Fruit fly (Drosophila melanogaster) whole organism, embryonic: ENCODE measurements around the gene jdp.

ENCODE experiments used
- Adf1 ChIP-seq: fragments of 200-800 bp; sonication (Bioruptor generic); IDR thresholded peaks from 2 replicates; pipeline ENCODE4 v1.3.6; 2022; ENCODE audit warnings: missing biosample characterization, missing genetic modification characterization
- Atf3 ChIP-seq: fragments of 200-800 bp; sonication (Bioruptor generic); optimal IDR thresholded peaks from 3 replicates; lab custom pipeline; 2016; ENCODE audit warnings: missing biosample characterization, missing genetic modification characterization
- Bdp1 ChIP-seq: fragments of 200-800 bp; sonication (Bioruptor generic); optimal IDR thresholded peaks from 3 replicates; lab custom pipeline; 2016; ENCODE audit warnings: missing biosample characterization, missing genetic modification characterization
- CG10565 ChIP-seq: fragments of 200-800 bp; sonication (Bioruptor generic); optimal IDR thresholded peaks from 3 replicates; lab custom pipeline; 2016; ENCODE audit warnings: missing biosample characterization, mild to moderate bottlenecking, missing genetic modification characterization
- CG1233 ChIP-seq: fragments of 200-800 bp; sonication (Bioruptor generic); optimal IDR thresholded peaks from 4 replicates; lab custom pipeline; 2018; ENCODE audit warnings: missing biosample characterization, mild to moderate bottlenecking, missing genetic modification characterization
- CG14014 ChIP-seq: fragments of 200-800 bp; sonication (Bioruptor generic); IDR thresholded peaks from 2 replicates; pipeline ENCODE4 v1.3.6; 2022; ENCODE audit warnings: missing biosample characterization, missing genetic modification characterization
- CG14441 ChIP-seq: fragments of 200-800 bp; sonication (Bioruptor generic); IDR thresholded peaks from 2 replicates; pipeline ENCODE4 v1.3.6; 2022; ENCODE audit warnings: missing biosample characterization, missing genetic modification characterization
- CG14667 ChIP-seq: fragments of 200-800 bp; sonication (Bioruptor generic); IDR thresholded peaks from 2 replicates; pipeline ENCODE4 v1.3.6; 2022; ENCODE audit warnings: missing biosample characterization, missing genetic modification characterization
- CG14965 ChIP-seq: fragments of 200-800 bp; sonication (Bioruptor generic); optimal IDR thresholded peaks from 2 replicates; lab custom pipeline; 2016; ENCODE audit warnings: missing biosample characterization, missing genetic modification characterization, borderline replicate concordance
- CG17186 ChIP-seq: fragments of 200-800 bp; sonication (Bioruptor generic); optimal IDR thresholded peaks from 3 replicates; lab custom pipeline; 2017; ENCODE audit warnings: missing biosample characterization, missing genetic modification reagents, missing genetic modification characterization
- CG17328 ChIP-seq: fragments of 200-800 bp; sonication (Bioruptor generic); IDR thresholded peaks from 2 replicates; pipeline ENCODE4 v1.3.6; 2022; ENCODE audit warnings: missing biosample characterization, missing genetic modification characterization
- CG2202 ChIP-seq: fragments of 200-800 bp; sonication (Bioruptor generic); optimal IDR thresholded peaks from 2 replicates; lab custom pipeline; 2018; ENCODE audit warnings: missing biosample characterization, mild to moderate bottlenecking, missing genetic modification characterization
- CG34224 ChIP-seq: fragments of 200-800 bp; sonication (Bioruptor generic); IDR thresholded peaks from 3 replicates; pipeline ENCODE4 v1.3.6; 2022; ENCODE audit warnings: missing biosample characterization, missing genetic modification characterization; ENCODE audit not compliant: partially characterized antibody
- CG4328 ChIP-seq: fragments of 200-800 bp; sonication (Bioruptor generic); optimal IDR thresholded peaks from 3 replicates; lab custom pipeline; 2017; ENCODE audit warnings: missing biosample characterization, missing genetic modification reagents, missing genetic modification characterization
- CG4360 ChIP-seq: fragments of 200-800 bp; sonication (Bioruptor generic); IDR thresholded peaks from 2 replicates; pipeline ENCODE4 v1.3.6; 2022; ENCODE audit warnings: missing biosample characterization, missing genetic modification characterization
- CG4617 ChIP-seq: fragments of 200-800 bp; sonication (Bioruptor generic); optimal IDR thresholded peaks from 3 replicates; lab custom pipeline; 2016; ENCODE audit warnings: missing biosample characterization, missing genetic modification characterization, borderline replicate concordance
- CG6254 ChIP-seq: fragments of 200-800 bp; sonication (Bioruptor generic); optimal IDR thresholded peaks from 3 replicates; lab custom pipeline; 2017; ENCODE audit warnings: mild to moderate bottlenecking, missing biosample characterization, missing genetic modification reagents, missing genetic modification characterization
- CG6765 ChIP-seq: fragments of 200-800 bp; sonication (Bioruptor generic); optimal IDR thresholded peaks from 3 replicates; lab custom pipeline; 2017; ENCODE audit warnings: missing biosample characterization, mild to moderate bottlenecking, missing genetic modification characterization
- CG8388 ChIP-seq: fragments of 200-800 bp; sonication (Bioruptor generic); optimal IDR thresholded peaks from 2 replicates; lab custom pipeline; 2019; ENCODE audit warnings: missing biosample characterization, mild to moderate bottlenecking, missing genetic modification characterization, moderate library complexity
- CG8944 ChIP-seq: fragments of 200-800 bp; sonication (Bioruptor generic); optimal IDR thresholded peaks from 3 replicates; lab custom pipeline; 2016; ENCODE audit warnings: missing biosample characterization, missing genetic modification characterization
- CG9609 ChIP-seq: fragments of 200-800 bp; sonication (Bioruptor generic); optimal IDR thresholded peaks from 3 replicates; lab custom pipeline; 2016; ENCODE audit warnings: missing biosample characterization, missing genetic modification characterization
- Dip3 ChIP-seq: fragments of 200-800 bp; sonication (Bioruptor generic); optimal IDR thresholded peaks from 3 replicates; lab custom pipeline; 2016; ENCODE audit warnings: missing biosample characterization, missing genetic modification characterization
- Dp ChIP-seq: fragments of 200-800 bp; sonication (Bioruptor generic); optimal IDR thresholded peaks from 2 replicates; lab custom pipeline; 2018; ENCODE audit warnings: missing biosample characterization, mild to moderate bottlenecking, missing genetic modification characterization, moderate library complexity
- Hr3 ChIP-seq: fragments of 200-800 bp; sonication (Bioruptor generic); optimal IDR thresholded peaks from 3 replicates; lab custom pipeline; 2016; ENCODE audit warnings: missing biosample characterization, missing genetic modification characterization
- Lim3 ChIP-seq: fragments of 200-800 bp; sonication (Bioruptor generic); IDR thresholded peaks from 2 replicates; pipeline ENCODE4 v1.3.6; 2022; ENCODE audit warnings: missing biosample characterization, missing genetic modification characterization
- MBD-R2 ChIP-seq: fragments of 200-800 bp; sonication (Bioruptor generic); IDR thresholded peaks from 2 replicates; pipeline ENCODE4 v1.3.6; 2022; ENCODE audit warnings: missing biosample characterization, missing genetic modification characterization
- Med ChIP-seq: fragments of 200-800 bp; sonication (Bioruptor generic); peaks from one replicate; lab custom pipeline; 2016; ENCODE audit warnings: missing biosample characterization, missing genetic modification characterization, mild to moderate bottlenecking, inconsistent platforms, moderate library complexity
- Nf-YA ChIP-seq: fragments of 200-800 bp; sonication (Bioruptor generic); IDR thresholded peaks from 2 replicates; pipeline ENCODE4 v1.3.6; 2022; ENCODE audit warnings: missing biosample characterization, missing genetic modification characterization
- Ptx1 ChIP-seq: fragments of 200-800 bp; sonication (Bioruptor generic); IDR thresholded peaks from 2 replicates; pipeline ENCODE4 v1.3.6; 2022; ENCODE audit warnings: missing biosample characterization, missing genetic modification characterization
- Ravus ChIP-seq: fragments of 200-800 bp; sonication (Bioruptor generic); IDR thresholded peaks from 2 replicates; pipeline ENCODE4 v1.3.6; 2022; ENCODE audit warnings: missing biosample characterization, missing genetic modification characterization
- Rfx ChIP-seq: fragments of 200-800 bp; sonication (Bioruptor generic); IDR thresholded peaks from 2 replicates; pipeline ENCODE4 v1.3.6; 2022; ENCODE audit warnings: missing biosample characterization, missing genetic modification characterization
- Scr ChIP-seq: fragments of 200-800 bp; sonication (Bioruptor generic); IDR thresholded peaks from 2 replicates; pipeline ENCODE4 v1.3.6; 2022; ENCODE audit warnings: missing biosample characterization, missing genetic modification characterization; ENCODE audit not compliant: partially characterized antibody
- Side ChIP-seq: fragments of 200-800 bp; sonication (Bioruptor generic); optimal IDR thresholded peaks from 2 replicates; lab custom pipeline; 2016; ENCODE audit warnings: missing biosample characterization, missing genetic modification characterization
- Ssrp ChIP-seq: fragments of 200-800 bp; sonication (Bioruptor generic); optimal IDR thresholded peaks from 2 replicates; lab custom pipeline; 2018; ENCODE audit warnings: missing biosample characterization, mild to moderate bottlenecking, missing genetic modification characterization, moderate library complexity
- al ChIP-seq: fragments of 200-800 bp; sonication (Bioruptor generic); IDR thresholded peaks from 2 replicates; pipeline ENCODE4 v1.3.6; 2022; ENCODE audit warnings: missing biosample characterization, missing genetic modification characterization
- bab2 ChIP-seq: fragments of 200-800 bp; sonication (Bioruptor generic); optimal IDR thresholded peaks from 2 replicates; lab custom pipeline; 2016; ENCODE audit warnings: missing biosample characterization, missing genetic modification characterization
- bsh ChIP-seq, 2 experiments: fragments of 200-800 bp; sonication (Bioruptor generic); optimal IDR thresholded peaks; 2 replicates each; lab custom pipeline; 2017 to 2018; ENCODE audit warnings: mild to moderate bottlenecking in 2 of 2, missing biosample characterization in 2 of 2, missing genetic modification characterization in 2 of 2, moderate library complexity in 1 of 2
- cad ChIP-seq: fragments of >200 bp; optimal IDR thresholded peaks from 2 replicates; lab custom pipeline; 2017; ENCODE audit warnings: missing biosample characterization, missing genetic modification characterization
- dati ChIP-seq: fragments of 200-800 bp; sonication (Bioruptor generic); IDR thresholded peaks from 2 replicates; pipeline ENCODE4 v1.3.6; 2022; ENCODE audit warnings: missing biosample characterization, missing genetic modification characterization
- dmrt11E ChIP-seq: fragments of 200-800 bp; sonication (Bioruptor generic); optimal IDR thresholded peaks from 3 replicates; lab custom pipeline; 2018; ENCODE audit warnings: missing biosample characterization, mild to moderate bottlenecking, missing genetic modification characterization, moderate library complexity
- dysf ChIP-seq: fragments of 200-800 bp; sonication (Bioruptor generic); IDR thresholded peaks from 3 replicates; pipeline ENCODE4 v1.3.6; 2022; ENCODE audit warnings: missing biosample characterization, missing genetic modification characterization
- esg ChIP-seq: fragments of 200-800 bp; sonication (Bioruptor generic); conservative IDR thresholded peaks from 2 replicates; pipeline ENCODE4 v1.3.6; 2022; ENCODE audit warnings: missing biosample characterization, missing genetic modification characterization
- eve ChIP-seq, 2 experiments: fragments of >200 bp; optimal IDR thresholded peaks; 2 replicates each; lab custom pipeline; 2017; ENCODE audit warnings: missing biosample characterization in 2 of 2, missing genetic modification characterization in 2 of 2
- fu2 ChIP-seq: fragments of 200-800 bp; sonication (Bioruptor generic); optimal IDR thresholded peaks from 2 replicates; lab custom pipeline; 2016; ENCODE audit warnings: missing biosample characterization, missing genetic modification characterization
- h ChIP-seq: fragments of >200 bp; optimal IDR thresholded peaks from 2 replicates; lab custom pipeline; 2017
- ken ChIP-seq: fragments of 200-800 bp; sonication (Bioruptor generic); IDR thresholded peaks from 3 replicates; pipeline ENCODE4 v1.3.6; 2022; ENCODE audit warnings: missing biosample characterization, missing genetic modification characterization
- mld ChIP-seq: fragments of 200-800 bp; sonication (Bioruptor generic); IDR thresholded peaks from 3 replicates; pipeline ENCODE4 v1.3.6; 2022; ENCODE audit warnings: missing biosample characterization, missing genetic modification characterization; ENCODE audit not compliant: partially characterized antibody
- nmo ChIP-seq: fragments of 200-800 bp; sonication (Bioruptor generic); optimal IDR thresholded peaks from 2 replicates; lab custom pipeline; 2018; ENCODE audit warnings: missing biosample characterization, mild to moderate bottlenecking, missing genetic modification characterization, moderate library complexity
- pzg ChIP-seq: fragments of 200-800 bp; sonication (Bioruptor generic); optimal IDR thresholded peaks from 3 replicates; lab custom pipeline; 2018; ENCODE audit warnings: missing biosample characterization, mild to moderate bottlenecking, missing genetic modification characterization, moderate library complexity
- rib ChIP-seq: fragments of 200-800 bp; sonication (Bioruptor generic); IDR thresholded peaks from 2 replicates; pipeline ENCODE4 v1.3.6; 2022; ENCODE audit warnings: missing biosample characterization, missing genetic modification characterization
- tup ChIP-seq: fragments of 200-800 bp; sonication (Bioruptor generic); optimal IDR thresholded peaks from 2 replicates; lab custom pipeline; 2016; ENCODE audit warnings: missing biosample characterization, mild to moderate bottlenecking, missing genetic modification characterization, moderate library complexity
- vfl ChIP-seq: fragments of 200-800 bp; sonication (Bioruptor generic); optimal IDR thresholded peaks from 2 replicates; lab custom pipeline; 2016; ENCODE audit warnings: missing biosample characterization, missing genetic modification characterization

Gene jdp

DNA sequence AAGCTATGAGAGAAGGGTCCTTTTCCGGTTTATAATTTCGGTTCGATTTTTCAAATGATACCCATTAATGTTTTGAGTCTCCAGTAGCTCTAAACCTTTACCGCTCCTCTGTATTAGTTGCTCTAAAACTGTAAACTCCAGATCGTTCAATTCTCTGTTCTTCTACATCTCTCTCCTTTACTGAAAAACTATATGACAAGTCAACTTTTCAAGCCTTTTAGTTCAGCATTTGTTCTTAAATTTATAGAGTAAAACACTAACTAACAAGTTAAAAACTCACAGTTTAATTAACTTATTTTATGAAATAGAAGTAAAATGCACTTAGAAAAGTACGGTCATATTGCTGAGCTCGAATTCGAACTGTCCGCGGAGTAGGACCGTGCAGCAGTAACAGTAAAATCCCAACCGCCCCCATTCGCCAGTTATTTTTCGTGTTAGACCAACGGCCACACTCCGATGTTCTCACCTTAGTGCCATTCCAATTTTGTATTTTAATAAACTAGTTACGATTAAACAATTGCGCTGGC, 36.0 kb upstream of the jdp start (continued):
- TF ChIP-seq CG14667 (GFP tag; lab: Robert Waterston, UW), result no peak
- TF ChIP-seq cad, result peak; percentile 41
- TF ChIP-seq CG1233, result no peak
- TF ChIP-seq Scr (GFP tag; lab: Robert Waterston, UW), result peak; percentile 29; the same call in 1 of the 2 replicates
- no peak for TF ChIP-seq CG10565
- no peak for TF ChIP-seq esg
- TF ChIP-seq CG6254 (GFP tag; lab: Kevin White, UChicago), result no peak
- no peak for TF ChIP-seq CG8944 (GFP tag; lab: Kevin White, UChicago)
- no peak for TF ChIP-seq Lim3 (GFP tag; lab: Robert Waterston, UW)
- peak; percentile 31 for TF ChIP-seq nmo (GFP tag; lab: Kevin White, UChicago)
- TF ChIP-seq CG14965, result no peak
- TF ChIP-seq bab2 (GFP tag; lab: Kevin White, UChicago), result no peak
- no peak for TF ChIP-seq rib (GFP tag; lab: Robert Waterston, UW)
- no peak for TF ChIP-seq CG4617 (GFP tag; lab: Kevin White, UChicago)
- no peak for TF ChIP-seq Side (GFP tag; lab: Kevin White, UChicago)
- no peak for TF ChIP-seq CG4360 (GFP tag; lab: Robert Waterston, UW)
- peak; percentile 88 for TF ChIP-seq Med (GFP tag; lab: Kevin White, UChicago)
- 0 out of 3 replicates have a peak, but pooled peaks have one; percentile 31 for TF ChIP-seq CG34224
- TF ChIP-seq CG14441, result no peak
- TF ChIP-seq Dip3 (GFP tag; lab: Kevin White, UChicago), result no peak
- no peak for TF ChIP-seq Ravus (GFP tag; lab: Robert Waterston, UW)
- TF ChIP-seq bsh (GFP tag; optimal IDR thresholded peaks at IDR 0.05; lab: Kevin White, UChicago), result no peak
- TF ChIP-seq pzg, result peak; percentile 78
- TF ChIP-seq Bdp1 (GFP tag; lab: Kevin White, UChicago), result no peak
- no peak for TF ChIP-seq CG14014 (GFP tag; lab: Robert Waterston, UW)
- TF ChIP-seq mld, result no peak
- TF ChIP-seq Nf-YA, result no peak
- no peak for TF ChIP-seq CG17186
- TF ChIP-seq CG8388 (GFP tag; lab: Kevin White, UChicago), result no peak
- no peak for TF ChIP-seq fu2 (GFP tag; lab: Kevin White, UChicago)
- TF ChIP-seq dysf (GFP tag; lab: Robert Waterston, UW), result no peak
- TF ChIP-seq CG4328 (GFP tag; lab: Kevin White, UChicago), result no peak
- TF ChIP-seq Ptx1 (GFP tag; lab: Robert Waterston, UW), result no peak
- no peak for TF ChIP-seq CG9609 (GFP tag; lab: Kevin White, UChicago)
- TF ChIP-seq CG6765, result no peak
- 0 out of 2 replicates have a peak, but pooled peaks have one; percentile 29 for TF ChIP-seq Rfx (GFP tag; lab: Robert Waterston, UW)
- no peak for TF ChIP-seq CG17328 (GFP tag; lab: Robert Waterston, UW)
- no peak for TF ChIP-seq Hr3 (GFP tag; lab: Kevin White, UChicago)
- TF ChIP-seq h (lab: Kevin White, UChicago), result no peak
- no peak for TF ChIP-seq Ssrp (tag; lab: Kevin White, UChicago)
- TF ChIP-seq tup (GFP tag; lab: Kevin White, UChicago), result no peak
- no peak for TF ChIP-seq al (GFP tag; lab: Robert Waterston, UW)
- peak; percentile 77 for TF ChIP-seq Dp (GFP tag; lab: Kevin White, UChicago)
- peak; percentile 40; the same call in 1 of the 2 replicates for TF ChIP-seq MBD-R2 (GFP tag; lab: Robert Waterston, UW)
- TF ChIP-seq eve (GFP tag; optimal IDR thresholded peaks at IDR 0.05; lab: Kevin White, UChicago), result no peak
- TF ChIP-seq Adf1 (GFP tag; lab: Robert Waterston, UW), result no peak
- no peak for TF ChIP-seq dati
- no peak for TF ChIP-seq CG2202
- TF ChIP-seq ken (GFP tag; lab: Robert Waterston, UW), result no peak
- no peak for TF ChIP-seq dmrt11E (tag; lab: Kevin White, UChicago)
- TF ChIP-seq vfl (GFP tag; lab: Kevin White, UChicago), result no peak
- peak; percentile 18 for TF ChIP-seq Atf3 (GFP tag; lab: Kevin White, UChicago)
